Worm (Caenorhabditis elegans) whole organism, dauer: ENCODE results near the gene F13A2.10.

Experiments used
- unc-62 ChIP-seq: sonication (generic microtip); optimal IDR thresholded peaks from 2 replicates; lab custom pipeline; 2017; ENCODE audit warnings: missing biosample characterization, missing genetic modification reagents, missing genetic modification characterization

F13A2.10 gene

DNA sequence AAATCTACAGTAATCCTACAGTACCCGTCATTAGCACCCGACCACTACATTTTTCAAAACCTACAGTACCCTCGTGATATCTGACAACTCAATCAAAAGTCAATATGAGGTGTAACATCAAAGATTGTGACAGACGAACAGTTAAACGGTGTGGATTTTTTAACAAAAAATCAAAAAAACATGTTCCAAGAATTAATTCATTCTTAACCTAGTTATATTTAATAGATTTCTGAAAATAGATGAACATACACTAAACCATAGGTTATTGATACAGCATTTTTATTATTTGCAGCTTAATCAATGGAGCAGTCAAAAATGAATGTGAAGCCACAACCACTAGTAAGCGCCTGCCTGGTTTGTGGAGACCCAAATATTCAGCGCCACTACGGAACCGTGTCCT, 21.4 kb upstream of the F13A2.10 start, which contains the start of gene nhr-118:
TSS of gene nhr-118 (plus strand) at position 301 of the 400 bp plus-strand sequence.
- TF ChIP-seq unc-62 (GFP tag; lab: Kevin White, UChicago), result no peak

- no peak for TF ChIP-seq unc-62 (GFP tag; lab: Kevin White, UChicago)
These were observed 15.8 kb upstream of the F13A2.10 start, which contains the start of gene F13A2.5 for ce11 chrV:4401865-4402264. Gene F13A2.5 (minus strand): TSS chrV:4401965.

DNA sequence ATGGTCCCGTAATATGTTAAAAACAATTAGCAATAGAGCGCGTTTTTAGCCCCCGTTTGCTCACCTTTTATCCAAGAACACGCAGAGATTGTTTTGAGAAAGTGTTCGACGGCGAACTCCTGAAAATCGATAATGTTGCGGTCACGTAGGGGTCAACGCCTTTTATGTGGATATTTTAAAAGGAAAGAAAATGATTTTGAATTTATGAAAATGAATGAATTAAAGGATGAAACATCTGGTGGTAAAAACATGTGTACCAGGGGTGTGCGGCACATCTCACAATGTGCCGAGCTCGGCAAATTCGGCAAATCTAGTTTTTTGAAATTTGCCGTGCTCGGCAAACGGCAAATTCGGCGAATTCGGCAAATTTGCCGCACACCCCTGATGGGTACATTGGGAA, 14.0 kb upstream of the F13A2.10 start, which contains the start of gene F13A2.4:
TSS of gene F13A2.4 (minus strand) at position 101 of the 400 bp plus-strand sequence.
- no peak for TF ChIP-seq unc-62 (GFP tag; lab: Kevin White, UChicago)

DNA sequence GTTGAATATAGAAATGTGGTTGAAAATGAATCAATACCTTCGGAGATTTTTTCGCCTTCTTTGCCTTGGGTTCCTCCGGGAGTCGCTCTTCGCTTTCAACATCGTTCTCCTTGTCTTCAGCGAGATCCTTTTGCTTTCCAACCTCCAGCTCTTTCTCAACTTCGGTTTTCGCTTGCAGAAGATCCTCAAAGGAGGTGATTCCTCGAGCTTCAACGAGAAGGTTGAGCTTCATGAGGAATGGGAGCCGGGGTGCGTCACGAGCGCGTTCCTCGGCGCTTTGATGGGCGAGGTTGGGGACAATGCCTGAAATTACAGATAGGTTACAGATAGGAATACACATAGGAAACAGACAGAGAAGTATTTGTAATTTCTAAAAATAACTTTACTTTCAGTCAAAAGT, 12.8 kb upstream of the F13A2.10 start:
- TF ChIP-seq unc-62 (GFP tag; lab: Kevin White, UChicago), result no peak

DNA sequence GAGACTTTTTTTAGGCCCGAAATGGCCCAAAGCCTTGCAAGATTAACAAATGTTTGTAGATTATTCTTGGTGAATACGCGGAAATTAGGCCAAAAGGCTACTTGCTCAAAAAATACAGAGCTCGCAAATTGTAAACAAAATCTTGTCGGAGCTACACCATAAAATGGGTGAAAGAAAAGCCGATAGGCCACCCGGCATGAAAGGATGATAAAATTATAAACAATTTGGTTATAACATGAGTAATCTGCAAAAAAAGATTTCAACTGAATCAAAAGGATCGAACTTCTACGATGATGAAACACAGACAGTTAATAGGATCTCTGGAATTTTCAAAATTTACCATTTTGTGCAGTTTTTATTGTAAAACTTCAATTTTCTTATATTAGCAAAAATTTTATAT, 12.1 kb upstream of the F13A2.10 start:
- no peak for TF ChIP-seq unc-62 (GFP tag; lab: Kevin White, UChicago)

- TF ChIP-seq unc-62 (GFP tag; lab: Kevin White, UChicago), result no peak
These were observed 10.2 kb upstream of the F13A2.10 start, which contains the start of gene F13A2.3 for ce11 chrV:4396257-4396656. Gene F13A2.3 (minus strand): TSS chrV:4396357.

- TF ChIP-seq unc-62 (GFP tag; lab: Kevin White, UChicago), result no peak
These were observed 1.8 kb upstream of the F13A2.10 start for ce11 chrV:4387916-4388315.

ce11 chrV:4387402-4387801, 1.3 kb upstream of the F13A2.10 start, which contains the start of gene F13A2.9:
Gene F13A2.9 (minus strand): TSS chrV:4387502.
- TF ChIP-seq unc-62 (GFP tag; lab: Kevin White, UChicago), result no peak

DNA sequence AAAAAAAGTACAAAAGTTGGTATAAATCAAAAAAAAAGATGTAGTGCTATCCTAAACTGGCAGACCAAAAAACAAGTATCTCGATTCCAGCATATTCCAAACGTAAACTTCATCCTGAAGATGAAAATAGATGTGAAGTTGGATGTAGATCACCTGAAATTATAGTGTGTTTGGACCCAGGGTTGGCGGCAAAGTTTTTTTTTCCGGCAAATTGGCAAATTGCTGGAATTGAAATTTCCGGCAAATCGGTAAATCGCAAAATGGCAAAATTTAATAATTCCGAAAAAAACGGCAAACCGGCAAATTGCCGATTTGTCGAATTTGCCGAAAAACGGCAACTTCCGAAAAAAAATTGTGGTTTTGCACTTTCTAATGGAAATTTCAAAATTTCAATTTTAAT, 1.6 kb downstream of the F13A2.10 start, which contains the start of gene F13A2.2:
TSS of gene F13A2.2 (minus strand) at position 101 of the 400 bp plus-strand sequence.
- no peak for TF ChIP-seq unc-62 (GFP tag; lab: Kevin White, UChicago)

DNA sequence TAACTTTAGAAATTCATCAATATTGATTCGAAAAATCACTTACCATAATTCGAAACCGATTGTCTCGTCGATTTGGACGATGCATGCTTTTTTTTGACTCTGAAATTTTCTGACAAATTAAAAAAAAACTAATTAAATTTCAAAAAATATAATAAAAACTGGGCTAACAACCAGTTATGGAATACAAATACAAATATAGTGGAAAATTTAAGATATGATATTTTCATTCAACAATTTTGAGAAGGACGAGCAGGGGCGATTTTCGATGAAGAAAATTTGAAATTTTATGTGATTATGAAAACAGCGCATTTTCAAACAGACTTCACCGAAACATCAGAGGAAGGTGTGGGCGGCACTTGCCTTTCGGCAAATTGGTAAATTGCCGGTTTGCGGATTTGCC, 3.8 kb downstream of the F13A2.10 start, which contains the start of gene F13A2.1:
TSS of gene F13A2.1 (minus strand) at position 101 of the 400 bp plus-strand sequence.
- TF ChIP-seq unc-62 (GFP tag; lab: Kevin White, UChicago), result no peak

ce11 chrV:4377622-4378021, 8.5 kb downstream of the F13A2.10 start, which contains the start of gene F32D1.8:
Gene F32D1.8 (minus strand): TSS chrV:4377722.
- no peak for TF ChIP-seq unc-62 (GFP tag; lab: Kevin White, UChicago)

DNA sequence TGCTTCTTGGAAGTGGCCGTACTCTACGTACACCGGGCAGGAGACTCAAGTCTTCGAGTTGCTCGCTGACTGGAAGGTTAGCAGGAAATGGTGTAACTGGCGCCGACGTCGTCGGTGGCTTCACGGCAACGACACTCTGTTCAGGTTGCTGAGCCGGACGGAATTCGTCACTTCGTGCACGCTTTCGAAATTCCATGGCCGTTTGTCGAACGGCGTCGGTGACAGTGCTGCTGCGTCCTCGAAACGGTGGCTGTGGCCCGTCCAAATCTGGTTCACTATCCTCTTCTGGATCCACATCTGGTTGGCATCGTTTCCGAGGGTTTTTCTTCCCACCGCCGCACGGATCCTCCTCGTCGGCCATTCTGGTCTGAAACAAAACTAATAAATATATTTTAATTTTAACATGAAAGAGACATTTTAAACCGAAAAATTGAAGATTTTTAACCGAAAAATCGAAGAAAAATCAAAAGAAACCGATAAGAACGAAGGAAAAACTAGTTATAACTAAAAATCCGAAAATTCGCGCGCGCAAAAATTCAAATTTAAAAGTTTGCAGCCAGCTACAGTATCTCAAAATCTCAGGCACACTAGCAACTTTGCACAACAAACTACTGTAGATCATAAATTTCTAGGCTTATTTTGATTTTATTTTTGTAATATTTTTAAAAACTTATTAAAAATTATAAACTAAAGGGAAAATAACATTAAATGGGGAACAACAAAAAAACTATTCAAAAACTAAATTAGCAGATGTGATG, 10.1 kb downstream of the F13A2.10 start, which contains the start of gene F32D1.7:
TSS of gene F32D1.7 (minus strand) at position 367 of the 758 bp plus-strand sequence.
- TF ChIP-seq unc-62 (GFP tag; lab: Kevin White, UChicago), result no peak

DNA sequence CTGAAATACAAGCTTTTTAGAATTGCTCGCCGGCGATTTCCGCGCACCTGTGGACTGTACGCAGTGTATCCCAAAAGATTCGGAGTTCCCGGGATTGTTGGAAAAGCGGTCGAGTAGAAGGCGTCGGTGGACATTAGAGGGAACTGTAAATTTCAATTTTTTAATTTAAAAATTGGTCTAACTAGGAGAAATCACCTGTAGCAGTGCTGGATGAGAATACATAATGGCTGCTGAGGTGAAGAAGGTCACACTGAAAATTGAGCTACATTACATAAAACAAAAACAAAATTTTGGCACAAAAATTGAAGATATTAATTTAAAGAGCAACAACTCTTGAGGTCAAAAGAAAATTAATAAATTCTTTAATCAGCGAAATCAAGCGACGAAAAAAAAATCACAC, 11.4 kb downstream of the F13A2.10 start, which contains the start of gene neg-1:
TSS of gene neg-1 (minus strand) at position 250 of the 400 bp plus-strand sequence.
- TF ChIP-seq unc-62 (GFP tag; lab: Kevin White, UChicago), result no peak

DNA sequence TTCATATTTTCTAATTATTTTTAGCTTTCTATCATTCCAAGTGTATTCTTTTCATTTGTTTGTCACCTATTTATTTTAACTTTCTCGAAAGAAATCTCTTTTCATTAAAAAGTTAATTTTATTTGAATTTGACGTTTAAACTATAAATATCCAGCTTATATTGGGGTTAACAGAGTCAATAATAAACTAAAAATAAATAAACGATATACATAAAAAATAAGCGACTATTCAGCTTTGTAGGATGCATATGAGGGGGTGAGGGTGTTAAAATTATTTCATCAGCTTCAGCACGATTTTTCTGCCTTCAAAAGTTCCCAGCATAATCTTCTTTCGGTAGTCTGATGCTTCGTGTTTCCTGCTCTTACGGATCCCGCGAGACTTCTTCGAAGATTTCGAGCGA, 12.4 kb downstream of the F13A2.10 start:
- TF ChIP-seq unc-62 (GFP tag; lab: Kevin White, UChicago), result no peak

- no peak for TF ChIP-seq unc-62 (GFP tag; lab: Kevin White, UChicago)
These were observed 13.1 kb downstream of the F13A2.10 start for ce11 chrV:4372986-4373385.

DNA sequence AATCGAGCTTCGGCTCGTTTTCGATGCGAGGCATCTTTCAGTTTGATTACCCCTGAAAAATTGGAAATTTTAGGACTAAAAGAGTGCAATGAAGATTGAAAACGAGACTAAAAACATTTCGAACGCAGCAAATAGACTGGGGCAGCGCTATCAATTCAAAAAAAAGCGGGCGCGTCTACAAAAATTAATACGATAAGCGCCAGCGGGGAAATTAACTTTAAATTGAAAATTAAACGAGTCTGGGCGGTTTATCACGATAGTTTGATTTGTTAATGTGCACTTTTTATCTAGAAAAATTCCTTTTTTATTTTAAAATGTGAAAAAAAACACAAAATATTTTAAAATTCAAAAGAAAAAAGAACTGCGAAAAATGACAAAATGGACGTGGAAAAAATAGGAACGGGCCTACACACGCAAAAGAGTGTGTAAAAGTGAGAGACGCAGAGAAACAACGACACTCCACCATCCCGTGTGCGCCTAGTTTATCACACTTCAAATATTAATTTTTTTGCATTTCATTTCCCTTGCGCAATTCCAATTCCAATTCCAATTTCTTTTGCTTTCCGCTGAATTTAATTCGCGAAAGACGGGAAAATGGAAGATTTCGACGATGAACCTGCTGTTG, 14.7 kb downstream of the F13A2.10 start, which contains the start of the genes gmpr-1 and fipp-1:
TSS of gene gmpr-1 (minus strand) at position 75 of the 625 bp plus-strand sequence.
TSS of gene fipp-1 (plus strand) at position 499 of the 625 bp plus-strand sequence.
- no peak for TF ChIP-seq unc-62 (GFP tag; lab: Kevin White, UChicago)
